Fruit fly (Drosophila melanogaster) whole organism, embryonic: Measurements from ENCODE around the gene timeout.

Experiments used
- Asciz ChIP-seq: fragments of 200-800 bp; sonication (Bioruptor generic); optimal IDR thresholded peaks from 2 replicates; lab custom pipeline; 2017; ENCODE audit warnings: missing biosample characterization, mild to moderate bottlenecking, missing genetic modification characterization, missing genetic modification reagents
- Awh ChIP-seq: fragments of 200-800 bp; sonication (Bioruptor generic); IDR thresholded peaks from 2 replicates; pipeline ENCODE4, ENCODE4 v1.3.6; 2022; ENCODE audit warnings: missing biosample characterization, missing genetic modification characterization
- B-H2 ChIP-seq: fragments of 200-800 bp; sonication (Bioruptor generic); optimal IDR thresholded peaks from 2 replicates; lab custom pipeline; 2018; ENCODE audit warnings: missing biosample characterization, mild to moderate bottlenecking, missing genetic modification characterization
- Bteb2 ChIP-seq: fragments of 200-800 bp; sonication (Bioruptor generic); optimal IDR thresholded peaks from 2 replicates; lab custom pipeline; 2016; ENCODE audit warnings: missing biosample characterization, missing genetic modification characterization
- CG11696 ChIP-seq: fragments of 200-800 bp; sonication (Bioruptor generic); IDR thresholded peaks from 2 replicates; pipeline ENCODE4 v1.3.6; 2022; ENCODE audit warnings: missing biosample characterization, missing genetic modification characterization
- CG12071 ChIP-seq: fragments of 200-800 bp; sonication (Bioruptor generic); optimal IDR thresholded peaks from 3 replicates; lab custom pipeline; 2018; ENCODE audit warnings: missing biosample characterization, mild to moderate bottlenecking, missing genetic modification characterization
- CG1529 ChIP-seq: fragments of 200-800 bp; sonication (Bioruptor generic); optimal IDR thresholded peaks from 3 replicates; lab custom pipeline; 2018; ENCODE audit warnings: missing biosample characterization, missing genetic modification characterization
- CG1647 ChIP-seq: fragments of 200-800 bp; sonication (Bioruptor generic); optimal IDR thresholded peaks from 3 replicates; lab custom pipeline; 2016; ENCODE audit warnings: missing biosample characterization, missing genetic modification characterization
- CG17186 ChIP-seq: fragments of 200-800 bp; sonication (Bioruptor generic); optimal IDR thresholded peaks from 3 replicates; lab custom pipeline; 2017; ENCODE audit warnings: missing biosample characterization, missing genetic modification reagents, missing genetic modification characterization
- CG17829 ChIP-seq: fragments of 200-800 bp; optimal IDR thresholded peaks from 2 replicates; lab custom pipeline; 2019; ENCODE audit warnings: missing biosample characterization, mild to moderate bottlenecking, missing genetic modification characterization, moderate library complexity
- CG18476 ChIP-seq: fragments of 200-800 bp; sonication (Bioruptor generic); optimal IDR thresholded peaks from 2 replicates; lab custom pipeline; 2016; ENCODE audit warnings: missing biosample characterization, mild to moderate bottlenecking, missing genetic modification characterization
- CG2129 ChIP-seq: fragments of 200-800 bp; sonication (Bioruptor generic); IDR thresholded peaks from 2 replicates; pipeline ENCODE4 v1.3.6; 2022; ENCODE audit warnings: missing biosample characterization, missing genetic modification characterization; ENCODE audit not compliant: partially characterized antibody
- CG2202 ChIP-seq: fragments of 200-800 bp; sonication (Bioruptor generic); optimal IDR thresholded peaks from 2 replicates; lab custom pipeline; 2018; ENCODE audit warnings: missing biosample characterization, mild to moderate bottlenecking, missing genetic modification characterization
- CG31224 ChIP-seq: fragments of 200-800 bp; sonication (Bioruptor generic); IDR thresholded peaks from 2 replicates; pipeline ENCODE4 v1.3.6; 2022; ENCODE audit warnings: missing biosample characterization, missing genetic modification characterization
- CG42726 ChIP-seq: fragments of 200-800 bp; sonication (Bioruptor generic); IDR thresholded peaks from 2 replicates; pipeline ENCODE4 v1.3.6; 2022; ENCODE audit warnings: missing biosample characterization, missing genetic modification characterization; ENCODE audit not compliant: partially characterized antibody
- CG6683 ChIP-seq: fragments of 200-800 bp; sonication (Bioruptor generic); optimal IDR thresholded peaks from 2 replicates; lab custom pipeline; 2017; ENCODE audit warnings: missing biosample characterization, mild to moderate bottlenecking, missing genetic modification characterization, missing genetic modification reagents
- Camta ChIP-seq: fragments of 200-800 bp; sonication (Bioruptor generic); optimal IDR thresholded peaks from 2 replicates; lab custom pipeline; 2016; ENCODE audit warnings: missing biosample characterization, missing genetic modification characterization
- D ChIP-seq, 2 experiments: fragments of 200-800 bp in 1 of 2; fragments of >200 bp in 1 of 2; sonication (Bioruptor generic) in 1 of 2; optimal IDR thresholded peaks; 2 replicates in 1 of 2; 3 replicates in 1 of 2; lab custom pipeline; 2017; ENCODE audit warnings: mild to moderate bottlenecking in 1 of 2, missing biosample characterization in 1 of 2, missing genetic modification characterization in 1 of 2, missing genetic modification reagents in 1 of 2
- Dp ChIP-seq: fragments of 200-800 bp; sonication (Bioruptor generic); optimal IDR thresholded peaks from 2 replicates; lab custom pipeline; 2018; ENCODE audit warnings: missing biosample characterization, mild to moderate bottlenecking, missing genetic modification characterization, moderate library complexity
- E2f2 ChIP-seq: fragments of 200-800 bp; sonication (Bioruptor generic); IDR thresholded peaks from 2 replicates; pipeline ENCODE4 v1.3.6; 2022; ENCODE audit warnings: missing biosample characterization, missing genetic modification characterization
- Eip74EF ChIP-seq, 2 experiments: fragments of 200-800 bp in 1 of 2; fragments of >200 bp in 1 of 2; sonication (Bioruptor generic) in 1 of 2; optimal IDR thresholded peaks; 2 replicates each; lab custom pipeline; 2017 to 2019; ENCODE audit warnings: missing biosample characterization in 2 of 2, missing genetic modification characterization in 2 of 2, mild to moderate bottlenecking in 1 of 2, moderate library complexity in 1 of 2
- H15 ChIP-seq: fragments of 200-800 bp; sonication (Bioruptor generic); IDR thresholded peaks from 3 replicates; pipeline ENCODE4 v1.3.6; 2022; ENCODE audit warnings: missing biosample characterization, missing genetic modification characterization
- Lhr ChIP-seq: fragments of 200-800 bp; sonication (Bioruptor generic); optimal IDR thresholded peaks from 3 replicates; lab custom pipeline; 2017; ENCODE audit warnings: mild to moderate bottlenecking, missing biosample characterization, missing genetic modification reagents, missing genetic modification characterization
- Lim3 ChIP-seq: fragments of 200-800 bp; sonication (Bioruptor generic); IDR thresholded peaks from 2 replicates; pipeline ENCODE4 v1.3.6; 2022; ENCODE audit warnings: missing biosample characterization, missing genetic modification characterization
- Nf-YA ChIP-seq: fragments of 200-800 bp; sonication (Bioruptor generic); IDR thresholded peaks from 2 replicates; pipeline ENCODE4 v1.3.6; 2022; ENCODE audit warnings: missing biosample characterization, missing genetic modification characterization
- Taf1 ChIP-seq: fragments of 200-800 bp; sonication (Bioruptor generic); IDR thresholded peaks from 2 replicates; pipeline ENCODE4 v1.3.6; 2022; ENCODE audit warnings: missing biosample characterization, missing genetic modification characterization
- Usf ChIP-seq: fragments of 200-800 bp; sonication (Bioruptor generic); optimal IDR thresholded peaks from 2 replicates; lab custom pipeline; 2017; ENCODE audit warnings: missing genotype, missing biosample characterization, missing genetic modification characterization
- bsh ChIP-seq, 2 experiments: fragments of 200-800 bp; sonication (Bioruptor generic); optimal IDR thresholded peaks; 2 replicates each; lab custom pipeline; 2017 to 2018; ENCODE audit warnings: mild to moderate bottlenecking in 2 of 2, missing biosample characterization in 2 of 2, missing genetic modification characterization in 2 of 2, moderate library complexity in 1 of 2
- cad ChIP-seq: fragments of >200 bp; optimal IDR thresholded peaks from 2 replicates; lab custom pipeline; 2017; ENCODE audit warnings: missing biosample characterization, missing genetic modification characterization
- cg ChIP-seq: fragments of 200-800 bp; sonication (Bioruptor generic); optimal IDR thresholded peaks from 3 replicates; lab custom pipeline; 2019; ENCODE audit warnings: missing biosample characterization, mild to moderate bottlenecking, missing genetic modification characterization, moderate library complexity
- cwo ChIP-seq: fragments of 200-800 bp; sonication (Bioruptor generic); optimal IDR thresholded peaks from 3 replicates; lab custom pipeline; 2017; ENCODE audit warnings: missing biosample characterization, missing genetic modification characterization, mild to moderate bottlenecking, moderate library complexity, missing genetic modification reagents
- dati ChIP-seq: fragments of 200-800 bp; sonication (Bioruptor generic); IDR thresholded peaks from 2 replicates; pipeline ENCODE4 v1.3.6; 2022; ENCODE audit warnings: missing biosample characterization, missing genetic modification characterization
- dpn ChIP-seq, 2 experiments: fragments of 200-800 bp; sonication (Bioruptor generic); optimal IDR thresholded peaks; 3 replicates each; lab custom pipeline; 2016; ENCODE audit warnings: missing biosample characterization in 2 of 2, missing genetic modification characterization in 2 of 2
- fu2 ChIP-seq: fragments of 200-800 bp; sonication (Bioruptor generic); optimal IDR thresholded peaks from 2 replicates; lab custom pipeline; 2016; ENCODE audit warnings: missing biosample characterization, missing genetic modification characterization
- gt ChIP-seq: fragments of 200-800 bp; sonication (Bioruptor generic); IDR thresholded peaks from 2 replicates; pipeline ENCODE4 v1.3.6; 2022; ENCODE audit warnings: missing biosample characterization, missing genetic modification characterization
- ind ChIP-seq: fragments of 200-800 bp; sonication (Bioruptor generic); optimal IDR thresholded peaks from 3 replicates; lab custom pipeline; 2016; ENCODE audit warnings: missing biosample characterization, missing genetic modification characterization
- jing ChIP-seq: fragments of 200-800 bp; sonication (Bioruptor generic); optimal IDR thresholded peaks from 2 replicates; lab custom pipeline; 2018; ENCODE audit warnings: missing biosample characterization, mild to moderate bottlenecking, missing genetic modification characterization
- kah ChIP-seq: fragments of 200-800 bp; sonication (Bioruptor generic); optimal IDR thresholded peaks from 2 replicates; lab custom pipeline; 2018; ENCODE audit warnings: missing biosample characterization, mild to moderate bottlenecking, missing genetic modification characterization
- knrl ChIP-seq: fragments of 200-800 bp; sonication (Bioruptor generic); IDR thresholded peaks from 3 replicates; pipeline ENCODE4 v1.3.6; 2022; ENCODE audit warnings: missing biosample characterization, missing genetic modification characterization; ENCODE audit not compliant: partially characterized antibody
- nerfin-1 ChIP-seq: fragments of 200-800 bp; sonication (Bioruptor generic); optimal IDR thresholded peaks from 3 replicates; lab custom pipeline; 2019; ENCODE audit warnings: missing biosample characterization, mild to moderate bottlenecking, missing genetic modification characterization, moderate library complexity
- nmo ChIP-seq: fragments of 200-800 bp; sonication (Bioruptor generic); optimal IDR thresholded peaks from 2 replicates; lab custom pipeline; 2018; ENCODE audit warnings: missing biosample characterization, mild to moderate bottlenecking, missing genetic modification characterization, moderate library complexity
- pho ChIP-seq: fragments of 200-800 bp; sonication (Bioruptor generic); optimal IDR thresholded peaks from 2 replicates; lab custom pipeline; 2016; ENCODE audit warnings: missing biosample characterization, missing genetic modification characterization
- psq ChIP-seq: fragments of 200-800 bp; sonication (Bioruptor generic); optimal IDR thresholded peaks from 2 replicates; lab custom pipeline; 2017; ENCODE audit warnings: missing biosample characterization, missing genetic modification characterization
- ro ChIP-seq: fragments of 200-800 bp; sonication (Bioruptor generic); IDR thresholded peaks from 2 replicates; pipeline ENCODE4 v1.3.6; 2022; ENCODE audit warnings: missing biosample characterization, missing genetic modification characterization
- tna ChIP-seq: fragments of 200-800 bp; sonication (Bioruptor generic); IDR thresholded peaks from 2 replicates; pipeline ENCODE4 v1.3.6; 2022; ENCODE audit warnings: missing biosample characterization, missing genetic modification characterization; ENCODE audit not compliant: partially characterized antibody
- trh ChIP-seq: fragments of 200-800 bp; sonication (Bioruptor generic); optimal IDR thresholded peaks from 2 replicates; lab custom pipeline; 2016; ENCODE audit warnings: missing biosample characterization, missing genetic modification characterization
- z ChIP-seq: fragments of 200-800 bp; sonication (Bioruptor generic); IDR thresholded peaks from 3 replicates; pipeline ENCODE4 v1.3.6; 2022; ENCODE audit warnings: missing biosample characterization, missing genetic modification characterization
- zen ChIP-seq: fragments of 200-800 bp; sonication (Bioruptor generic); optimal IDR thresholded peaks from 3 replicates; lab custom pipeline; 2018; ENCODE audit warnings: missing biosample characterization, mild to moderate bottlenecking, missing genetic modification characterization, moderate library complexity

timeout gene

dm6 chr3R:13063746-13064592 lies 24.5 kb upstream of the timeout start (continued):
- TF ChIP-seq Lhr (no peak), ro (no peak), pho (GFP tag; lab: Kevin White, UChicago) (no peak), CG1647 (no peak), H15 (GFP tag; lab: Robert Waterston, UW) (no peak), B-H2 (no peak), CG11696 (no peak), CG2202 (tag; lab: Kevin White, UChicago) (no peak), trh (GFP tag; lab: Kevin White, UChicago) (no peak), Asciz (peak; percentile 21), gt (GFP tag; lab: Robert Waterston, UW) (no peak), Usf (GFP tag; lab: Kevin White, UChicago) (no peak), z (peak; percentile 81), CG1529 (GFP tag; lab: Kevin White, UChicago) (no peak), jing (peak; percentile 19), Camta (GFP tag; lab: Kevin White, UChicago) (no peak), Awh (GFP tag; lab: Robert Waterston, UW) (no peak), tna (GFP tag; lab: Robert Waterston, UW) (0 out of 2 replicates have a peak, but pooled peaks have one; percentile 46), CG12071 (GFP tag; lab: Kevin White, UChicago) (no peak), CG17829 (tag; lab: Kevin White, UChicago) (peak; percentile 28), CG42726 (GFP tag; lab: Robert Waterston, UW) (peak; percentile 53; the same call in 1 of the 2 replicates), Lim3 (GFP tag; lab: Robert Waterston, UW) (no peak), psq (GFP tag; lab: Kevin White, UChicago) (no peak), ind (no peak), knrl (GFP tag; lab: Robert Waterston, UW) (peak; percentile 43; the same call in 2 of the 3 replicates), nmo (peak; percentile 46), Taf1 (GFP tag; lab: Robert Waterston, UW) (no peak), CG6683 (GFP tag; lab: Kevin White, UChicago) (no peak), E2f2 (no peak), Bteb2 (no peak), Eip74EF (GFP tag; optimal IDR thresholded peaks at IDR 0.05; lab: Kevin White, UChicago) (peak in 1 of 2 experiments; percentile 86), Nf-YA (GFP tag; lab: Robert Waterston, UW) (peak; percentile 94), dpn (GFP tag; optimal IDR thresholded peaks at IDR 0.05; lab: Kevin White, UChicago) (no peak), cg (GFP tag; lab: Kevin White, UChicago) (peak; percentile 100), D (optimal IDR thresholded peaks at IDR 0.05; lab: Kevin White, UChicago) (peak; percentile 98), D (GFP tag; optimal IDR thresholded peaks at IDR 0.05; lab: Kevin White, UChicago) (peak; percentile 41), Dp (no peak), dati (GFP tag; lab: Robert Waterston, UW) (no peak), fu2 (GFP tag; lab: Kevin White, UChicago) (no peak), CG17186 (GFP tag; lab: Kevin White, UChicago) (no peak), nerfin-1 (tag; lab: Kevin White, UChicago) (peak; percentile 48), zen (tag; lab: Kevin White, UChicago) (peak; percentile 63), CG18476 (GFP tag; lab: Kevin White, UChicago) (no peak), CG2129 (GFP tag; lab: Robert Waterston, UW) (no peak), cad (no peak), cwo (GFP tag; lab: Kevin White, UChicago) (no peak), kah (GFP tag; lab: Kevin White, UChicago) (peak; percentile 45), CG31224 (no peak), bsh (GFP tag; optimal IDR thresholded peaks at IDR 0.05; lab: Kevin White, UChicago) (no peak)
